Fruit fly (Drosophila melanogaster): ENCODE measurements around the gene CG1316.

Gene CG1316

DNA sequence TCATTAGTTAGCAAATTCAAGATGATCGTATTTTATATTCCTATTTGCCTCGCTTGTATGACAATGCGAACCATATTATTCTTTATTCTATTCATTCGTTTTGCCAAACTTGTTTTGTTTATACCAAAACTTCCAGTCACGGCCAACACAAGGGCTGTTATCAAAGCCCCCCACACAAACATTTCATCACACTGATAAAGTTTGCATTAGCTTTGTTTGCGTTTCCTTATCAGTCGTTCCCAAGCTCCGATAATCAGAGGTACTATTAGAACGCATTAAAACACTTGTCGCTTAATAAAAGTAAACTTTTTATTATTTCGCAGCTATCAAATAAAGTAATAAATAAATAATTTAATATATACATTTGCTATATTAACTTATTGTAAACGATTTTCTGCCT, 10.1 kb downstream of the CG1316 start (continued):
- TF ChIP-seq hb (GFP tag; IDR thresholded peaks at IDR 0.05; ENCODE audit: partially characterized antibody) (no peak), pho (GFP tag; optimal IDR thresholded peaks at IDR 0.05) (no peak), aop (GFP tag; IDR thresholded peaks at IDR 0.05) (no peak), CG9727 (GFP tag; optimal IDR thresholded peaks at IDR 0.05) (no peak), Fer3 (tag; optimal IDR thresholded peaks at IDR 0.05) (no peak), CG12942 (GFP tag; optimal IDR thresholded peaks at IDR 0.05) (no peak), CG18476 (GFP tag; optimal IDR thresholded peaks at IDR 0.05) (no peak), klu (GFP tag; IDR thresholded peaks at IDR 0.05) (no peak), chinmo (GFP tag; IDR thresholded peaks at IDR 0.05; ENCODE audit: partially characterized antibody) (0 out of 4 replicates have a peak, but pooled peaks have one; percentile 43), sd (tag; optimal IDR thresholded peaks at IDR 0.05) (no peak), CG34224 (GFP tag; IDR thresholded peaks at IDR 0.05; ENCODE audit: partially characterized antibody) (no peak)

DNA sequence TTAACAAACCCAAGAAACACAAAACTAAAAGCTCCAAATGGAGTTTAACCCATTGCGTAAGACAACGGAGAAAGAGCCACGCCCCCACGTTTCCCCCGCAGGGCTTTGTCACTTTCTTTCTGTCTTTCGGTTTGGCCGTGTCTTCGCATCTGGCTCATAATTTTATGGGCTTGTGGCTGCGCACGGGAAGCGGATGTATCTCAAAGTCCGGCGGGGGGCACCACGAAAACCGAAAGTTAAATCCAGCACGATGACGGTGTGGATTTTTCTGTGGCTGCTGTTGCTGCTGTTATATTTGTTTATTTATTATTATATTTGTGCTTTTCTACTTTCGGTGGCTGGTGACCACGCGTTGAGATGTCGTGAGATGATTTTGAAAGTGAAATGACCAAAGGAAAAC, 13.1 kb downstream of the CG1316 start:
- peak in 1 of 2 experiments; percentile 39 for TF ChIP-seq Pdp1 (GFP tag; optimal IDR thresholded peaks at IDR 0.05)
- peak; percentile 58 for TF ChIP-seq kni (GFP tag; optimal IDR thresholded peaks at IDR 0.05)
- no peak for TF ChIP-seq CG13894 (tag; optimal IDR thresholded peaks at IDR 0.05)
- TF ChIP-seq pros (GFP tag; optimal IDR thresholded peaks at IDR 0.05), result peak; percentile 42
- TF ChIP-seq sqz (GFP tag; optimal IDR thresholded peaks at IDR 0.05), result no peak
- no peak for TF ChIP-seq stc (GFP tag; IDR thresholded peaks at IDR 0.05)
- TF ChIP-seq oc (tag; optimal IDR thresholded peaks at IDR 0.05), result peak; percentile 69
- 0 out of 3 replicates have a peak, but pooled peaks have one; percentile 32 for TF ChIP-seq sr (GFP tag; IDR thresholded peaks at IDR 0.05)
- TF ChIP-seq Blimp-1 (GFP tag; optimal IDR thresholded peaks at IDR 0.05), result peak; percentile 99
- no peak for TF ChIP-seq sc (optimal IDR thresholded peaks at IDR 0.05)
- TF ChIP-seq sc (GFP tag; optimal IDR thresholded peaks at IDR 0.05), result no peak
- TF ChIP-seq BtbVII (GFP tag; optimal IDR thresholded peaks at IDR 0.05), result no peak

DNA sequence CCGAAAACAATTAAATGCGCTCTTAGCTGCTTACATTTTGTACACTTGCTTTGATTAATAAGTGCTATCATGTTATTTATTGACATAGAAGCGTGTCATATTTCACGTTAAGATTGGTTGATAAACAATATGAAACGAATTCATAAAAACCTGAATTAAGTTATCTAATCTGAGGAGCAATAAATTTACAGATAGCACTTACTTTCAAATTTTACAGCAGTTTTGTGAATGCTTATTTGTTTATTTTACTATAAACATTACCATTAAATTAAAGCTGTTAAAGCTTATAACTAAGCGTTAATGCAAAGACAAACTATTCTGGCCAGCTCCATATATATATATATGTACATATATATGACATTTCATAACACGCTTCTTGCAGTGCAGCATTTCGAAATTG, 18.4 kb downstream of the CG1316 start:
- TF ChIP-seq CG11504 (tag; optimal IDR thresholded peaks at IDR 0.05), result peak; percentile 20
- TF ChIP-seq CG2678 (tag; optimal IDR thresholded peaks at IDR 0.05), result peak; percentile 3
- peak; percentile 29 for TF ChIP-seq CG18262 (tag; optimal IDR thresholded peaks at IDR 0.05)
- no peak for TF ChIP-seq CG17912 (GFP tag; optimal IDR thresholded peaks at IDR 0.05)
- TF ChIP-seq phol (tag; optimal IDR thresholded peaks at IDR 0.05), result peak; percentile 15
- TF ChIP-seq CG10979 (tag; optimal IDR thresholded peaks at IDR 0.05), result peak; percentile 27
- TF ChIP-seq CG31441 (GFP tag; IDR thresholded peaks at IDR 0.05), result 0 out of 2 replicates have a peak, but pooled peaks have one; percentile 10
- no peak for TF ChIP-seq maf-S (GFP tag; optimal IDR thresholded peaks at IDR 0.05)
- TF ChIP-seq sens (GFP tag), result peak; percentile 71
- TF ChIP-seq CG17361 (GFP tag; IDR thresholded peaks at IDR 0.05), result peak; percentile 31; the same call in 1 of the 3 replicates
- TF ChIP-seq CG11247 (GFP tag; IDR thresholded peaks at IDR 0.05), result no peak
- no peak for TF ChIP-seq dati (GFP tag; IDR thresholded peaks at IDR 0.05)
- TF ChIP-seq knrl (GFP tag; IDR thresholded peaks at IDR 0.05; ENCODE audit: partially characterized antibody), result no peak
- no peak for TF ChIP-seq chif (GFP tag; optimal IDR thresholded peaks at IDR 0.05)
- peak; percentile 22 for TF ChIP-seq gsb-n (tag; optimal IDR thresholded peaks at IDR 0.05)
- TF ChIP-seq Sox100B (GFP tag; optimal IDR thresholded peaks at IDR 0.05), result peak; percentile 4
- no peak for TF ChIP-seq p53 (GFP tag; optimal IDR thresholded peaks at IDR 0.05)
- no peak for TF ChIP-seq CG30020 (tag; optimal IDR thresholded peaks at IDR 0.05)
- peak in 1 of 3 experiments; percentile 8 for TF ChIP-seq lola (GFP tag; optimal IDR thresholded peaks at IDR 0.05)
- TF ChIP-seq disco-r (GFP tag; optimal IDR thresholded peaks at IDR 0.05), result no peak
- TF ChIP-seq row (GFP tag; IDR thresholded peaks at IDR 0.05), result 0 out of 3 replicates have a peak, but pooled peaks have one; percentile 6
- TF ChIP-seq CG2129 (GFP tag; IDR thresholded peaks at IDR 0.05; ENCODE audit: partially characterized antibody), result no peak
- TF ChIP-seq klu (GFP tag; IDR thresholded peaks at IDR 0.05), result no peak
- TF ChIP-seq fd96Cb (tag; optimal IDR thresholded peaks at IDR 0.05), result peak; percentile 1
- peak; percentile 13 for TF ChIP-seq gem (tag; optimal IDR thresholded peaks at IDR 0.05)
- no peak for TF ChIP-seq CG30403 (GFP tag; optimal IDR thresholded peaks at IDR 0.05)
